Worm (Caenorhabditis elegans) whole organism, early embryonic: Measurements from ENCODE around the gene rgs-5.

Source experiments
- B0310.2 ChIP-seq: sonication (generic microtip); optimal IDR thresholded peaks from 2 replicates; lab custom pipeline; 2016; ENCODE audit warnings: mild to moderate bottlenecking, missing genetic modification characterization, missing compliant biosample characterization
- F13C5.2 ChIP-seq: sonication (generic microtip); optimal IDR thresholded peaks from 2 replicates; lab custom pipeline; 2017; ENCODE audit warnings: mild to moderate bottlenecking, missing genetic modification characterization, inconsistent platforms, missing compliant biosample characterization
- aly-1 ChIP-seq: sonication (generic microtip); optimal IDR thresholded peaks from 2 replicates; lab custom pipeline; 2016; ENCODE audit warnings: missing genetic modification characterization, missing compliant biosample characterization
- ama-1 ChIP-seq: fragments of 150-350 bp; optimal IDR thresholded peaks from 2 replicates; lab custom pipeline; 2014
- ceh-13 ChIP-seq: fragments of 200-800 bp; sonication (Bioruptor generic); optimal IDR thresholded peaks from 2 replicates; lab custom pipeline; 2018; ENCODE audit warnings: mild to moderate bottlenecking, missing genetic modification characterization, missing compliant biosample characterization
- ceh-36 ChIP-seq: sonication (generic microtip); optimal IDR thresholded peaks from 2 replicates; lab custom pipeline; 2016; ENCODE audit warnings: missing genetic modification characterization, inconsistent platforms, missing compliant biosample characterization
- ets-7 ChIP-seq: sonication (generic microtip); optimal IDR thresholded peaks from 2 replicates; lab custom pipeline; 2016; ENCODE audit warnings: missing genotype, missing genetic modification characterization, missing compliant biosample characterization
- flt-1 ChIP-seq: fragments of 200-800 bp; sonication (Bioruptor generic); IDR thresholded peaks from 2 replicates; pipeline ENCODE4 v1.3.6; 2022; ENCODE audit warnings: missing genetic modification characterization, missing compliant biosample characterization
- hmbx-1 ChIP-seq: sonication (generic microtip); optimal IDR thresholded peaks from 2 replicates; lab custom pipeline; 2016; ENCODE audit warnings: mild to moderate bottlenecking, missing genetic modification characterization, missing compliant biosample characterization
- hmg-4 ChIP-seq: fragments of 200-800 bp; sonication (Bioruptor generic); optimal IDR thresholded peaks from 2 replicates; lab custom pipeline; 2018; ENCODE audit warnings: mild to moderate bottlenecking, missing genetic modification characterization, missing compliant biosample characterization
- hnd-1 ChIP-seq: sonication (generic microtip); optimal IDR thresholded peaks from 2 replicates; lab custom pipeline; 2016; ENCODE audit warnings: missing genetic modification characterization, missing compliant biosample characterization
- pes-1 ChIP-seq: fragments of 200-800 bp; sonication (Bioruptor generic); IDR thresholded peaks from 2 replicates; pipeline ENCODE4 v1.3.6; 2022; ENCODE audit warnings: missing genetic modification reagents, missing genetic modification characterization, missing compliant biosample characterization
- scrt-1 ChIP-seq: fragments of 200-800 bp; sonication (Bioruptor generic); IDR thresholded peaks from 2 replicates; pipeline ENCODE4 v1.3.6; 2022; ENCODE audit warnings: missing genetic modification characterization, missing compliant biosample characterization
- sea-1 ChIP-seq: fragments of 200-800 bp; sonication (Bioruptor generic); conservative IDR thresholded peaks from 2 replicates; pipeline ENCODE4 v1.3.6; 2022; ENCODE audit warnings: missing genetic modification characterization, missing compliant biosample characterization
- tbx-11 ChIP-seq: fragments of 200-800 bp; sonication (Bioruptor generic); IDR thresholded peaks from 2 replicates; pipeline ENCODE4 v1.3.6; 2022; ENCODE audit warnings: missing genetic modification characterization, missing compliant biosample characterization
- tbx-37 ChIP-seq: fragments of 200-800 bp; sonication (Bioruptor generic); conservative IDR thresholded peaks from 2 replicates; pipeline ENCODE4 v1.3.6; 2022; ENCODE audit warnings: missing genetic modification reagents, missing genetic modification characterization, missing compliant biosample characterization
- tra-4 ChIP-seq: sonication (generic microtip); optimal IDR thresholded peaks from 2 replicates; lab custom pipeline; 2017; ENCODE audit warnings: missing genetic modification characterization, missing compliant biosample characterization

Gene rgs-5

ce11 chrIII:5729367-5729766 is 31.0 kb downstream of the rgs-5 start:
- TF ChIP-seq B0310.2 = no peak
- TF ChIP-seq tbx-11 (GFP tag; lab: Robert Waterston, UW) = no peak

ce11 chrIII:5730041-5730440 is 31.7 kb downstream of the rgs-5 start:
- TF ChIP-seq hnd-1 (tag; lab: Kevin White, UChicago) (no peak), aly-1 (tag; lab: Kevin White, UChicago) (no peak), B0310.2 (no peak), tbx-11 (GFP tag; lab: Robert Waterston, UW) (no peak), hmbx-1 (no peak), sea-1 (no peak), ceh-13 (GFP tag; lab: Kevin White, UChicago) (no peak), flt-1 (GFP tag; lab: Robert Waterston, UW) (no peak), tbx-37 (GFP tag; lab: Robert Waterston, UW) (no peak), ets-7 (no peak), ama-1 (lab: Kevin White, UChicago) (no peak), F13C5.2 (tag; lab: Kevin White, UChicago) (no peak), scrt-1 (no peak), pes-1 (GFP tag; lab: Robert Waterston, UW) (no peak), tra-4 (no peak), hmg-4 (GFP tag; lab: Kevin White, UChicago) (no peak), ceh-36 (no peak)

- TF ChIP-seq hmg-4 (GFP tag; lab: Kevin White, UChicago) (no peak), sea-1 (no peak), ceh-13 (GFP tag; lab: Kevin White, UChicago) (no peak), tbx-37 (GFP tag; lab: Robert Waterston, UW) (no peak), flt-1 (GFP tag; lab: Robert Waterston, UW) (no peak)
These were observed 32.8 kb downstream of the rgs-5 start, which contains the start of the genes B0244.9 and B0244.7 for ce11 chrIII:5730980-5731636. TSS of gene B0244.9 (minus strand) at chrIII:5731030. TSS of gene B0244.7 (plus strand) at chrIII:5731501.

ce11 chrIII:5732925-5733324 is 34.6 kb downstream of the rgs-5 start, which contains the start of gene B0244.17:
TSS of gene B0244.17 (plus strand) at chrIII:5733225.
- TF ChIP-seq F13C5.2 (tag; lab: Kevin White, UChicago) (no peak), ceh-36 (no peak), ceh-13 (GFP tag; lab: Kevin White, UChicago) (no peak), scrt-1 (no peak), aly-1 (tag; lab: Kevin White, UChicago) (no peak), hmbx-1 (no peak), tbx-11 (GFP tag; lab: Robert Waterston, UW) (no peak), flt-1 (GFP tag; lab: Robert Waterston, UW) (no peak), tra-4 (no peak), hnd-1 (tag; lab: Kevin White, UChicago) (no peak), pes-1 (GFP tag; lab: Robert Waterston, UW) (no peak), hmg-4 (GFP tag; lab: Kevin White, UChicago) (no peak), ets-7 (no peak), ama-1 (lab: Kevin White, UChicago) (no peak), tbx-37 (GFP tag; lab: Robert Waterston, UW) (no peak), sea-1 (no peak), B0310.2 (no peak)

ce11 chrIII:5734328-5734727 is 36.0 kb downstream of the rgs-5 start:
- TF ChIP-seq tbx-37 (GFP tag; lab: Robert Waterston, UW) (no peak), ceh-13 (GFP tag; lab: Kevin White, UChicago) (no peak), pes-1 (GFP tag; lab: Robert Waterston, UW) (no peak), ets-7 (no peak), flt-1 (GFP tag; lab: Robert Waterston, UW) (no peak), hnd-1 (tag; lab: Kevin White, UChicago) (no peak)

- TF ChIP-seq B0310.2 (no peak), ama-1 (lab: Kevin White, UChicago) (no peak), pes-1 (GFP tag; lab: Robert Waterston, UW) (no peak), scrt-1 (no peak), F13C5.2 (tag; lab: Kevin White, UChicago) (no peak), hmbx-1 (no peak), ceh-36 (no peak), flt-1 (GFP tag; lab: Robert Waterston, UW) (no peak), tbx-11 (GFP tag; lab: Robert Waterston, UW) (no peak), ets-7 (no peak)
These were observed 36.5 kb downstream of the rgs-5 start, which contains the start of gene B0244.10 for ce11 chrIII:5734905-5735304. TSS of gene B0244.10 (plus strand) at chrIII:5735158.

- TF ChIP-seq ama-1 (lab: Kevin White, UChicago) = no peak
- TF ChIP-seq ets-7 = no peak
- no peak for TF ChIP-seq pes-1 (GFP tag; lab: Robert Waterston, UW)
- TF ChIP-seq scrt-1 = no peak
- no peak for TF ChIP-seq B0310.2
- no peak for TF ChIP-seq aly-1 (tag; lab: Kevin White, UChicago)
- no peak for TF ChIP-seq tra-4
- no peak for TF ChIP-seq hmbx-1
- TF ChIP-seq flt-1 (GFP tag; lab: Robert Waterston, UW) = no peak
- TF ChIP-seq hmg-4 (GFP tag; lab: Kevin White, UChicago) = no peak
- no peak for TF ChIP-seq tbx-37 (GFP tag; lab: Robert Waterston, UW)
These were observed 39.4 kb downstream of the rgs-5 start, which contains the start of gene B0244.6 for ce11 chrIII:5737708-5738107. TSS of gene B0244.6 (plus strand) at chrIII:5738008.

ce11 chrIII:5740666-5741065 is 42.3 kb downstream of the rgs-5 start, which contains the start of gene B0244.16:
TSS of gene B0244.16 (plus strand) at chrIII:5740966.
- TF ChIP-seq flt-1 (GFP tag; lab: Robert Waterston, UW) (no peak), B0310.2 (no peak), hnd-1 (tag; lab: Kevin White, UChicago) (no peak), scrt-1 (no peak), F13C5.2 (tag; lab: Kevin White, UChicago) (no peak), pes-1 (GFP tag; lab: Robert Waterston, UW) (no peak), ceh-13 (GFP tag; lab: Kevin White, UChicago) (no peak), ets-7 (no peak), tbx-37 (GFP tag; lab: Robert Waterston, UW) (no peak), aly-1 (tag; lab: Kevin White, UChicago) (no peak), sea-1 (no peak), hmbx-1 (no peak), hmg-4 (GFP tag; lab: Kevin White, UChicago) (no peak), ceh-36 (no peak), ama-1 (lab: Kevin White, UChicago) (no peak), tbx-11 (GFP tag; lab: Robert Waterston, UW) (no peak), tra-4 (no peak)
